Worm (Caenorhabditis elegans) whole organism, L3 larva: ENCODE results near the gene C46C2.3.
A peak's percentile ranks its signal among the peaks of the same experiment; 100 is the strongest.

Source experiments
- aly-2 ChIP-seq: fragments of 150-350 bp; optimal IDR thresholded peaks from 2 replicates; lab custom pipeline; 2014; ENCODE audit warnings: missing biosample characterization, missing genetic modification characterization
- ama-1 ChIP-seq: fragments of 150-350 bp; optimal IDR thresholded peaks from 2 replicates; lab custom pipeline; 2018
- ceh-82 ChIP-seq: fragments of 150-350 bp; optimal IDR thresholded peaks from 2 replicates; lab custom pipeline; 2014; ENCODE audit warnings: missing biosample characterization, missing genetic modification characterization
- egl-27 ChIP-seq: sonication (generic microtip); optimal IDR thresholded peaks from 4 replicates; lab custom pipeline; 2017; ENCODE audit warnings: missing biosample characterization, missing genetic modification reagents, missing genetic modification characterization
- jun-1 ChIP-seq: fragments of 150-350 bp; optimal IDR thresholded peaks from 2 replicates; lab custom pipeline; 2014; ENCODE audit warnings: missing biosample characterization, missing genetic modification reagents, missing genetic modification characterization
- mdl-1 ChIP-seq: fragments of 150-350 bp; optimal IDR thresholded peaks from 2 replicates; lab custom pipeline; 2014; ENCODE audit warnings: missing biosample characterization, missing genetic modification characterization
- nhr-237 ChIP-seq: fragments of 150-350 bp; optimal IDR thresholded peaks from 2 replicates; lab custom pipeline; 2014; ENCODE audit warnings: missing biosample characterization, missing genetic modification characterization
- unc-39 ChIP-seq: sonication (generic microtip); optimal IDR thresholded peaks from 4 replicates; lab custom pipeline; 2017; ENCODE audit warnings: missing biosample characterization, missing genetic modification characterization
- unc-62 ChIP-seq: fragments of 150-350 bp; sonication (generic microtip); optimal IDR thresholded peaks from 4 replicates; lab custom pipeline; 2014; ENCODE audit warnings: missing biosample characterization, missing genetic modification reagents, missing genetic modification characterization
- ztf-11 ChIP-seq: fragments of 150-350 bp; optimal IDR thresholded peaks from 2 replicates; lab custom pipeline; 2014; ENCODE audit warnings: missing biosample characterization, missing genetic modification characterization

DNA sequence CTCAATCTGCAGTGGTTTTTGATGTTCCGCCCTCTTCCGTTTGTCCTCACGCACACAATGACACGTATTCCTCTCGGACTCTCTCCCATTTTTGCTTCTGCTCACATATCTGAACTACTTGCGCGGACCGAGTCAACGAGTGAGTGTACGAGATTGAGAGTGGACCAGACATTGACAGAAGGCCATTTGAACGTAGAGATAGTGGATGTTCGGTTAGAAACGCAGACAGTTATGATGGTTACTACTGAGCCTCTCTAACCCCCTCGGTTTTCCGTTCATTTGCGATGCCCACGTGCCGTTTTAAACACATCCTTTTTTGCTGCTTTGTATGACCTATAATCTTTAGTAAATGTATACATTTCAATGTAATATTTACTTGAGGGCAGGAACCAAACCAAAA, 8.5 kb upstream of the C46C2.3 start:
- TF ChIP-seq jun-1 (tag; lab: Kevin White, UChicago) (no peak), ceh-82 (tag; lab: Kevin White, UChicago) (no peak), unc-39 (tag; lab: Kevin White, UChicago) (no peak), aly-2 (no peak), ama-1 (lab: Kevin White, UChicago) (peak; percentile 52), unc-62 (no peak), egl-27 (tag; lab: Kevin White, UChicago) (no peak), nhr-237 (tag; lab: Kevin White, UChicago) (no peak), ztf-11 (no peak), mdl-1 (tag; lab: Kevin White, UChicago) (peak; percentile 62)
